Fruit fly (Drosophila melanogaster) whole organism, embryonic: ENCODE measurements around the gene CG34296.

Experiments
- CG18011 ChIP-seq: fragments of 200-800 bp; sonication (Bioruptor generic); optimal IDR thresholded peaks from 2 replicates; lab custom pipeline; 2017; ENCODE audit warnings: missing biosample characterization, missing genetic modification characterization, mild to moderate bottlenecking, moderate library complexity, missing genotype
- CG33213 ChIP-seq: fragments of 200-800 bp; sonication (Bioruptor generic); optimal IDR thresholded peaks from 3 replicates; lab custom pipeline; 2016; ENCODE audit warnings: missing biosample characterization, missing genetic modification characterization
- Lpt ChIP-seq: fragments of >200 bp; optimal IDR thresholded peaks from 2 replicates; lab custom pipeline; 2018; ENCODE audit warnings: missing biosample characterization, missing genetic modification characterization
- sim ChIP-seq: fragments of 200-800 bp; sonication (Bioruptor generic); IDR thresholded peaks from 2 replicates; pipeline ENCODE4 v1.3.6; 2022; ENCODE audit warnings: missing biosample characterization, missing genetic modification characterization

DNA sequence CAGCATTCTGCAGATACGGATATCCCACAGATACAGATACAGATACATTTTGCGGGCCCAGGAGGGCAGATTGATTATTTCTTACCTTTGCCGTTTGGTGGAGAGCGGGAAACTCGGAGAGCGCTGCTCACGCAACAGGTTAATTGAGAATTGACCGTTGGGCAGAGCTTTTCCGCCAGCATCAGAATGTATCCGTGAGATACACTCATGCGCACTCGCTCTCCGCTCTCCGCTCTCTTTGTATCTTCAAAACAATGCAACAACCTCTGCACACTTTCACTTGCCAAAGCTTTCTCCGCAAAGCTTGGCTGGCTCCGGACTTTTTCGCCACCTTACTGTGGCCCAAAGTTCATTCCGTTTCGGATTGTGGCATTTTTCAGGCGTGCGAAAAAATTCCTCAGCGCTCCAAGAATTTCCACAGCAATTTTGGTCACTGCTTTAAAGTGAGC lies 40.2 kb upstream of the CG34296 start, which contains the start of the genes CG7582 and Gycalpha99B:
- TF ChIP-seq sim (GFP tag; lab: Robert Waterston, UW), result no peak
- TF ChIP-seq CG33213, result no peak
- TF ChIP-seq Lpt (GFP tag; lab: Kevin White, UChicago), result no peak
- no peak for TF ChIP-seq CG18011 (GFP tag; lab: Kevin White, UChicago)
